Worm (Caenorhabditis elegans): ENCODE measurements around the gene tbx-7.
A peak's percentile ranks its signal among the peaks of the same experiment; 100 is the strongest.

The tbx-7 gene

ce11 chrIII:5999629-6000028, 28.7 kb downstream of the tbx-7 start:
- TF ChIP-seq nhr-237 (tag; optimal IDR thresholded peaks at IDR 0.05): no peak
- TF ChIP-seq ces-1 (GFP tag; optimal IDR thresholded peaks at IDR 0.05): peak; percentile 24
- TF ChIP-seq M03D4.4 (tag; optimal IDR thresholded peaks at IDR 0.05): no peak
- TF ChIP-seq snpc-4 (tag; optimal IDR thresholded peaks at IDR 0.05): no peak

DNA sequence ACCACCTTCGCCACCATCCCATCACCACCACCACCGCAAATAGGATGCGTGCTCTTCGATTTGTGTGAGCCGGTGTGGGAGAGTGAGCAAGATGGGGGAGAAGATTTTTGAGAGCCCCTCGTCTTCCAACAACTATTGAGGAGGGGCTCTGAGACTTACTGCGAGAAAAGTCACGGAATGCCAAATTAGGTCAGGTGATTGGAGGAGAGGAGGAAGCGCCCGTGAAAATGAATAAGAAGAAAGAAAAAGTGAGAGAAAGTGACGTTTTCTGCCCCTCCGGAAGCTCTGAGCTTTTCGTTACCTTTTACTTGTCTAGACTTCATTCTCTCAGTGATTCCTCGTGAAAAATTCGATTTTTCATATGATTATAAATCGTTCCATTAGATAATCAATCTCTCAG, 29.7 kb downstream of the tbx-7 start:
- TF ChIP-seq zip-8 (tag; optimal IDR thresholded peaks at IDR 0.05) (no peak), mep-1 (tag; optimal IDR thresholded peaks at IDR 0.05) (no peak)

DNA sequence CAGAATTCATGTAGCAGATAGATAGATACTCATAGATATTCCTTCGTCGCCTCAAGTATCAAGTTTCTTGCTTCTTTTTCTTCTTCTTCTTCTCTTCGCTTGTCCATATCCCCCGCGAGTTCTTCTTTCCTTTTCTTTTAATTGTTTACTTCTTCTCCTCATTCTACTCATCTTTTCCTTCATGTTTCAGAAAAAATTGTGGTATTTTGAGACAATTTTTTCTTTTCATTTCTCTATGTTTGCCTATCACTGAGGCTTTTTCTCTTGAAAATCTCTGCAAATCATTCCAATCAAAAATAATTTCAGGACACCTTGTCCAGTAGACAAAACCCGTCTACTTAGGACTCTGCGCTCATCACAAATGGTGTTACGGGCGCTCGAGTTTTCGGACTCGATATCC, 35.4 kb downstream of the tbx-7 start, which contains the start of gene T04C9.1:
T04C9.1 (plus strand) TSS at position 301 of the 400 bp plus-strand sequence.
- TF ChIP-seq ces-1 (GFP tag; optimal IDR thresholded peaks at IDR 0.05) (no peak), lin-13 (tag; optimal IDR thresholded peaks at IDR 0.05) (no peak), sem-2 (GFP tag; optimal IDR thresholded peaks at IDR 0.05) (no peak), elt-3 (tag; optimal IDR thresholded peaks at IDR 0.05) (no peak), drap-1 (GFP tag; optimal IDR thresholded peaks at IDR 0.05) (no peak), nhr-76 (tag; optimal IDR thresholded peaks at IDR 0.05) (no peak), nhr-2 (tag; optimal IDR thresholded peaks at IDR 0.05) (no peak), mep-1 (tag; optimal IDR thresholded peaks at IDR 0.05) (no peak), nhr-237 (tag; optimal IDR thresholded peaks at IDR 0.05) (no peak), hlh-1 (tag; optimal IDR thresholded peaks at IDR 0.05) (no peak), ceh-39 (tag; optimal IDR thresholded peaks at IDR 0.05) (no peak), lsy-2 (tag; optimal IDR thresholded peaks at IDR 0.05) (no peak)

- TF ChIP-seq ces-1 (GFP tag; optimal IDR thresholded peaks at IDR 0.05) (peak; percentile 94), snpc-4 (tag; optimal IDR thresholded peaks at IDR 0.05) (no peak), elt-3 (tag; optimal IDR thresholded peaks at IDR 0.05) (no peak), sptf-1 (tag; optimal IDR thresholded peaks at IDR 0.05) (peak; percentile 3)
Measured at ce11 chrIII:5992043-5992442, 36.3 kb downstream of the tbx-7 start.

ce11 chrIII:5991142-5991930, 37.0 kb downstream of the tbx-7 start, which contains the start of gene T04C9.2:
Gene T04C9.2 (plus strand): TSS chrIII:5991880.
- TF ChIP-seq lin-13 (tag; optimal IDR thresholded peaks at IDR 0.05): no peak
- TF ChIP-seq elt-1 (tag; optimal IDR thresholded peaks at IDR 0.05; ENCODE audit: borderline replicate concordance, insufficient read depth): peak; percentile 12
- TF ChIP-seq unc-62 (GFP tag; optimal IDR thresholded peaks at IDR 0.05): peak; percentile 51
- TF ChIP-seq blmp-1 (tag; optimal IDR thresholded peaks at IDR 0.05): no peak
- no peak for TF ChIP-seq nhr-28 (tag; optimal IDR thresholded peaks at IDR 0.05)

DNA sequence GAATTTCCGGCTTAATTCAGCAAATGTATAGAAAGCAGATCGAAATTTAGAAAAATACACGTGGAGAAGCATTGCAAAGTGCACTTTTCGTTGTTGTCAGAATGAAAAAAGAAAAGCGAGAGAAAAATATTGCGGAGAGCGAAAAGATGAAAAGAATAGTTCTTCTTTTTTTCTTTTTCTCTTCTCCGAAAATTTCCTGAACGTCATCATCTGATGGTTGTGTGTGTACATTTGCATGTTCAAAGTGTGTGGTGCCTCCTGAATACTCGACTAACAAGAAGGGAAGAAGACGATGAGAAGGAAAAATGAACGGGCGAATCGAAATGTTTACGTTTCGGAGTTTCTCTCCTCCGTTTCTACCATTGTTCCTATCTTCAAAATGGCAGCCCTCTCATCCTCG, 38.2 kb downstream of the tbx-7 start:
- TF ChIP-seq ceh-43 (GFP tag; optimal IDR thresholded peaks at IDR 0.05) (no peak), zip-8 (tag; optimal IDR thresholded peaks at IDR 0.05) (no peak), elt-1 (tag; optimal IDR thresholded peaks at IDR 0.05; ENCODE audit: borderline replicate concordance, insufficient read depth) (no peak), lin-13 (tag; optimal IDR thresholded peaks at IDR 0.05) (no peak), nhr-237 (tag; optimal IDR thresholded peaks at IDR 0.05) (no peak), tbx-8 (GFP tag; optimal IDR thresholded peaks at IDR 0.05) (no peak), hlh-1 (tag; optimal IDR thresholded peaks at IDR 0.05) (no peak), bed-3 (GFP tag; optimal IDR thresholded peaks at IDR 0.05) (no peak), nhr-2 (tag; optimal IDR thresholded peaks at IDR 0.05) (no peak), nhr-28 (tag; optimal IDR thresholded peaks at IDR 0.05) (no peak), lin-32 (GFP tag; optimal IDR thresholded peaks at IDR 0.05) (no peak), unc-120 (tag; optimal IDR thresholded peaks at IDR 0.05; ENCODE audit: poor library complexity, severe bottlenecking) (no peak), cnd-1 (tag; optimal IDR thresholded peaks at IDR 0.05) (no peak), unc-39 (tag; optimal IDR thresholded peaks at IDR 0.05) (no peak)
